Worm (Caenorhabditis elegans) whole organism, early embryonic: ENCODE results near the gene C41H7.2.

ENCODE experiments used
- B0310.2 ChIP-seq: sonication (generic microtip); optimal IDR thresholded peaks from 2 replicates; lab custom pipeline; 2016; ENCODE audit warnings: mild to moderate bottlenecking, missing genetic modification characterization, missing compliant biosample characterization
- F13C5.2 ChIP-seq: sonication (generic microtip); optimal IDR thresholded peaks from 2 replicates; lab custom pipeline; 2017; ENCODE audit warnings: mild to moderate bottlenecking, missing genetic modification characterization, inconsistent platforms, missing compliant biosample characterization
- aly-1 ChIP-seq: sonication (generic microtip); optimal IDR thresholded peaks from 2 replicates; lab custom pipeline; 2016; ENCODE audit warnings: missing genetic modification characterization, missing compliant biosample characterization
- ama-1 ChIP-seq: fragments of 150-350 bp; optimal IDR thresholded peaks from 2 replicates; lab custom pipeline; 2014
- ceh-13 ChIP-seq: fragments of 200-800 bp; sonication (Bioruptor generic); optimal IDR thresholded peaks from 2 replicates; lab custom pipeline; 2018; ENCODE audit warnings: mild to moderate bottlenecking, missing genetic modification characterization, missing compliant biosample characterization
- ceh-36 ChIP-seq: sonication (generic microtip); optimal IDR thresholded peaks from 2 replicates; lab custom pipeline; 2016; ENCODE audit warnings: missing genetic modification characterization, inconsistent platforms, missing compliant biosample characterization
- ets-7 ChIP-seq: sonication (generic microtip); optimal IDR thresholded peaks from 2 replicates; lab custom pipeline; 2016; ENCODE audit warnings: missing genotype, missing genetic modification characterization, missing compliant biosample characterization
- flt-1 ChIP-seq: fragments of 200-800 bp; sonication (Bioruptor generic); IDR thresholded peaks from 2 replicates; pipeline ENCODE4 v1.3.6; 2022; ENCODE audit warnings: missing genetic modification characterization, missing compliant biosample characterization
- hmbx-1 ChIP-seq: sonication (generic microtip); optimal IDR thresholded peaks from 2 replicates; lab custom pipeline; 2016; ENCODE audit warnings: mild to moderate bottlenecking, missing genetic modification characterization, missing compliant biosample characterization
- hmg-4 ChIP-seq: fragments of 200-800 bp; sonication (Bioruptor generic); optimal IDR thresholded peaks from 2 replicates; lab custom pipeline; 2018; ENCODE audit warnings: mild to moderate bottlenecking, missing genetic modification characterization, missing compliant biosample characterization
- hnd-1 ChIP-seq: sonication (generic microtip); optimal IDR thresholded peaks from 2 replicates; lab custom pipeline; 2016; ENCODE audit warnings: missing genetic modification characterization, missing compliant biosample characterization
- pes-1 ChIP-seq: fragments of 200-800 bp; sonication (Bioruptor generic); IDR thresholded peaks from 2 replicates; pipeline ENCODE4 v1.3.6; 2022; ENCODE audit warnings: missing genetic modification reagents, missing genetic modification characterization, missing compliant biosample characterization
- scrt-1 ChIP-seq: fragments of 200-800 bp; sonication (Bioruptor generic); IDR thresholded peaks from 2 replicates; pipeline ENCODE4 v1.3.6; 2022; ENCODE audit warnings: missing genetic modification characterization, missing compliant biosample characterization
- sea-1 ChIP-seq: fragments of 200-800 bp; sonication (Bioruptor generic); conservative IDR thresholded peaks from 2 replicates; pipeline ENCODE4 v1.3.6; 2022; ENCODE audit warnings: missing genetic modification characterization, missing compliant biosample characterization
- tbx-11 ChIP-seq: fragments of 200-800 bp; sonication (Bioruptor generic); IDR thresholded peaks from 2 replicates; pipeline ENCODE4 v1.3.6; 2022; ENCODE audit warnings: missing genetic modification characterization, missing compliant biosample characterization
- tbx-37 ChIP-seq: fragments of 200-800 bp; sonication (Bioruptor generic); conservative IDR thresholded peaks from 2 replicates; pipeline ENCODE4 v1.3.6; 2022; ENCODE audit warnings: missing genetic modification reagents, missing genetic modification characterization, missing compliant biosample characterization
- tra-4 ChIP-seq: sonication (generic microtip); optimal IDR thresholded peaks from 2 replicates; lab custom pipeline; 2017; ENCODE audit warnings: missing genetic modification characterization, missing compliant biosample characterization

The C41H7.2 gene

ce11 chrII:3038453-3038909 lies 23.9 kb downstream of the C41H7.2 start, which contains the start of the genes B0454.26 and B0454.5:
B0454.26 (minus strand) TSS chrII:3038553.
B0454.5 (plus strand) TSS chrII:3038859.
- TF ChIP-seq ceh-36 (tag; lab: Kevin White, UChicago) (no peak), ets-7 (no peak), scrt-1 (GFP tag; lab: Robert Waterston, UW) (no peak), hnd-1 (tag; lab: Kevin White, UChicago) (no peak), pes-1 (GFP tag; lab: Robert Waterston, UW) (no peak), tbx-11 (GFP tag; lab: Robert Waterston, UW) (no peak), hmbx-1 (tag; lab: Kevin White, UChicago) (no peak), B0310.2 (tag; lab: Kevin White, UChicago) (no peak), flt-1 (GFP tag; lab: Robert Waterston, UW) (no peak), hmg-4 (no peak), ama-1 (no peak), ceh-13 (no peak), sea-1 (GFP tag; lab: Robert Waterston, UW) (no peak), aly-1 (tag; lab: Kevin White, UChicago) (no peak), tbx-37 (GFP tag; lab: Robert Waterston, UW) (no peak), F13C5.2 (tag; lab: Kevin White, UChicago) (no peak), tra-4 (no peak)

ce11 chrII:3043358-3043757 lies 28.7 kb downstream of the C41H7.2 start, which contains the start of gene B0454.8:
B0454.8 (minus strand) TSS chrII:3043458.
- TF ChIP-seq ets-7 (no peak), ama-1 (no peak), tbx-11 (GFP tag; lab: Robert Waterston, UW) (no peak), tra-4 (no peak), ceh-13 (no peak), scrt-1 (GFP tag; lab: Robert Waterston, UW) (no peak), sea-1 (GFP tag; lab: Robert Waterston, UW) (no peak)

ce11 chrII:3044023-3044422 lies 29.4 kb downstream of the C41H7.2 start, which contains the start of gene sri-29:
sri-29 (plus strand) TSS chrII:3044323.
- TF ChIP-seq tra-4 (no peak), tbx-11 (GFP tag; lab: Robert Waterston, UW) (no peak)

ce11 chrII:3045422-3045821 lies 30.8 kb downstream of the C41H7.2 start:
- TF ChIP-seq tbx-37 (GFP tag; lab: Robert Waterston, UW) (no peak), hmg-4 (no peak), aly-1 (tag; lab: Kevin White, UChicago) (no peak), F13C5.2 (tag; lab: Kevin White, UChicago) (no peak), hmbx-1 (tag; lab: Kevin White, UChicago) (no peak), B0310.2 (tag; lab: Kevin White, UChicago) (no peak), tbx-11 (GFP tag; lab: Robert Waterston, UW) (no peak), pes-1 (GFP tag; lab: Robert Waterston, UW) (no peak), ama-1 (no peak), flt-1 (GFP tag; lab: Robert Waterston, UW) (no peak), ets-7 (no peak), hnd-1 (tag; lab: Kevin White, UChicago) (no peak), sea-1 (GFP tag; lab: Robert Waterston, UW) (no peak), ceh-13 (no peak), ceh-36 (tag; lab: Kevin White, UChicago) (no peak), scrt-1 (GFP tag; lab: Robert Waterston, UW) (no peak), tra-4 (no peak)

ce11 chrII:3045875-3046274 lies 31.3 kb downstream of the C41H7.2 start, which contains the start of gene sri-30:
sri-30 (plus strand) TSS chrII:3046175.
- no peak for TF ChIP-seq F13C5.2 (tag; lab: Kevin White, UChicago)
- TF ChIP-seq aly-1 (tag; lab: Kevin White, UChicago) = no peak
- no peak for TF ChIP-seq ceh-13
- no peak for TF ChIP-seq tbx-11 (GFP tag; lab: Robert Waterston, UW)
- TF ChIP-seq sea-1 (GFP tag; lab: Robert Waterston, UW) = no peak
- TF ChIP-seq scrt-1 (GFP tag; lab: Robert Waterston, UW) = no peak
- no peak for TF ChIP-seq hnd-1 (tag; lab: Kevin White, UChicago)
- TF ChIP-seq tbx-37 (GFP tag; lab: Robert Waterston, UW) = no peak
- TF ChIP-seq hmg-4 = no peak
- TF ChIP-seq flt-1 (GFP tag; lab: Robert Waterston, UW) = no peak
- no peak for TF ChIP-seq pes-1 (GFP tag; lab: Robert Waterston, UW)
- TF ChIP-seq ama-1 = no peak
- TF ChIP-seq hmbx-1 (tag; lab: Kevin White, UChicago) = no peak
- TF ChIP-seq ets-7 = no peak
- no peak for TF ChIP-seq tra-4
- TF ChIP-seq B0310.2 (tag; lab: Kevin White, UChicago) = no peak
- TF ChIP-seq ceh-36 (tag; lab: Kevin White, UChicago) = no peak

ce11 chrII:3048378-3048777 lies 33.8 kb downstream of the C41H7.2 start, which contains the start of gene sri-28:
sri-28 (plus strand) TSS chrII:3048678.
- TF ChIP-seq sea-1 (GFP tag; lab: Robert Waterston, UW) = no peak
- TF ChIP-seq flt-1 (GFP tag; lab: Robert Waterston, UW) = no peak
- TF ChIP-seq ceh-13 = no peak

- TF ChIP-seq ceh-36 (tag; lab: Kevin White, UChicago) (peak; percentile 87), hnd-1 (tag; lab: Kevin White, UChicago) (no peak)
Measured at ce11 chrII:3048989-3049388, 34.4 kb downstream of the C41H7.2 start.

ce11 chrII:3050703-3051102 lies 36.1 kb downstream of the C41H7.2 start, which contains the start of gene sri-31:
sri-31 (plus strand) TSS chrII:3051003.
- TF ChIP-seq hnd-1 (tag; lab: Kevin White, UChicago) (no peak), flt-1 (GFP tag; lab: Robert Waterston, UW) (no peak), scrt-1 (GFP tag; lab: Robert Waterston, UW) (no peak), B0310.2 (tag; lab: Kevin White, UChicago) (no peak), F13C5.2 (tag; lab: Kevin White, UChicago) (no peak), ceh-13 (no peak), tra-4 (no peak), tbx-11 (GFP tag; lab: Robert Waterston, UW) (no peak), hmg-4 (no peak), sea-1 (GFP tag; lab: Robert Waterston, UW) (no peak), aly-1 (tag; lab: Kevin White, UChicago) (no peak), ceh-36 (tag; lab: Kevin White, UChicago) (no peak), pes-1 (GFP tag; lab: Robert Waterston, UW) (no peak), hmbx-1 (tag; lab: Kevin White, UChicago) (no peak), ama-1 (no peak)
